Fruit fly (Drosophila melanogaster) whole organism, embryonic: ENCODE data around the gene ppk24.

Experiments
- Blimp-1 ChIP-seq: fragments of 200-800 bp; sonication (Bioruptor generic); optimal IDR thresholded peaks from 3 replicates; lab custom pipeline; 2018; ENCODE audit warnings: missing biosample characterization, missing genetic modification characterization, mild to moderate bottlenecking, moderate library complexity, missing genetic modification reagents
- CG10147 ChIP-seq: fragments of 200-800 bp; sonication (Bioruptor generic); optimal IDR thresholded peaks from 2 replicates; lab custom pipeline; 2019; ENCODE audit warnings: missing biosample characterization, mild to moderate bottlenecking, missing genetic modification characterization, moderate library complexity
- CG10565 ChIP-seq: fragments of 200-800 bp; sonication (Bioruptor generic); optimal IDR thresholded peaks from 3 replicates; lab custom pipeline; 2016; ENCODE audit warnings: missing biosample characterization, mild to moderate bottlenecking, missing genetic modification characterization
- CG10979 ChIP-seq: fragments of 200-800 bp; sonication (Bioruptor generic); optimal IDR thresholded peaks from 2 replicates; lab custom pipeline; 2018; ENCODE audit warnings: missing biosample characterization, mild to moderate bottlenecking, missing genetic modification characterization, moderate library complexity
- CG11695 ChIP-seq: fragments of 200-800 bp; sonication (Bioruptor generic); IDR thresholded peaks from 3 replicates; pipeline ENCODE4 v1.3.6; 2022; ENCODE audit warnings: missing biosample characterization, missing genetic modification characterization
- CG13775 ChIP-seq: fragments of 200-800 bp; sonication (Bioruptor generic); optimal IDR thresholded peaks from 3 replicates; lab custom pipeline; 2017; ENCODE audit warnings: missing biosample characterization, mild to moderate bottlenecking, missing genetic modification characterization
- CG15011 ChIP-seq: fragments of 200-800 bp; sonication (Bioruptor generic); optimal IDR thresholded peaks from 3 replicates; lab custom pipeline; 2018; ENCODE audit warnings: missing biosample characterization, mild to moderate bottlenecking, missing genetic modification characterization
- CG16863 ChIP-seq: fragments of 200-800 bp; sonication (Bioruptor generic); optimal IDR thresholded peaks from 3 replicates; lab custom pipeline; 2016; ENCODE audit warnings: missing biosample characterization, missing genetic modification characterization
- CG17385 ChIP-seq: fragments of 200-800 bp; sonication (Bioruptor generic); optimal IDR thresholded peaks from 3 replicates; lab custom pipeline; 2018; ENCODE audit warnings: missing biosample characterization, mild to moderate bottlenecking, missing genetic modification characterization
- CG2120 ChIP-seq: fragments of 200-800 bp; sonication (Bioruptor generic); optimal IDR thresholded peaks from 3 replicates; lab custom pipeline; 2016; ENCODE audit warnings: missing biosample characterization, missing genetic modification characterization
- CG30403 ChIP-seq: fragments of 200-800 bp; sonication (Bioruptor generic); optimal IDR thresholded peaks from 3 replicates; lab custom pipeline; 2016; ENCODE audit warnings: missing biosample characterization, missing genetic modification characterization
- CG31224 ChIP-seq: fragments of 200-800 bp; sonication (Bioruptor generic); IDR thresholded peaks from 2 replicates; pipeline ENCODE4 v1.3.6; 2022; ENCODE audit warnings: missing biosample characterization, missing genetic modification characterization
- CG33213 ChIP-seq: fragments of 200-800 bp; sonication (Bioruptor generic); optimal IDR thresholded peaks from 3 replicates; lab custom pipeline; 2016; ENCODE audit warnings: missing biosample characterization, missing genetic modification characterization
- CG3838 ChIP-seq: fragments of 200-800 bp; sonication (Bioruptor generic); optimal IDR thresholded peaks from 3 replicates; lab custom pipeline; 2016; ENCODE audit warnings: missing biosample characterization, missing genetic modification characterization
- CG4707 ChIP-seq: fragments of 200-800 bp; sonication (Bioruptor generic); optimal IDR thresholded peaks from 2 replicates; lab custom pipeline; 2018; ENCODE audit warnings: missing biosample characterization, mild to moderate bottlenecking, missing genetic modification characterization, moderate library complexity
- CG8089 ChIP-seq: fragments of 200-800 bp; sonication (Bioruptor generic); optimal IDR thresholded peaks from 3 replicates; lab custom pipeline; 2016; ENCODE audit warnings: missing biosample characterization, missing genetic modification characterization
- CG8924 ChIP-seq: fragments of 200-800 bp; optimal IDR thresholded peaks from 3 replicates; lab custom pipeline; 2019; ENCODE audit warnings: missing biosample characterization, mild to moderate bottlenecking, missing genetic modification characterization, moderate library complexity
- Camta ChIP-seq: fragments of 200-800 bp; sonication (Bioruptor generic); optimal IDR thresholded peaks from 2 replicates; lab custom pipeline; 2016; ENCODE audit warnings: missing biosample characterization, missing genetic modification characterization
- Fer1 ChIP-seq: fragments of 200-800 bp; sonication (Bioruptor generic); optimal IDR thresholded peaks from 2 replicates; lab custom pipeline; 2017; ENCODE audit warnings: missing biosample characterization, mild to moderate bottlenecking, missing genetic modification characterization
- GATAe ChIP-seq: fragments of 200-800 bp; sonication (Bioruptor generic); conservative IDR thresholded peaks from 2 replicates; pipeline ENCODE4 v1.3.6; 2022; ENCODE audit warnings: missing biosample characterization, missing genetic modification characterization
- HHEX ChIP-seq: fragments of 200-800 bp; sonication (Bioruptor generic); optimal IDR thresholded peaks from 3 replicates; lab custom pipeline; 2017; ENCODE audit warnings: missing biosample characterization, mild to moderate bottlenecking, missing genetic modification characterization, missing genetic modification reagents
- Hr3 ChIP-seq: fragments of 200-800 bp; sonication (Bioruptor generic); optimal IDR thresholded peaks from 3 replicates; lab custom pipeline; 2016; ENCODE audit warnings: missing biosample characterization, missing genetic modification characterization
- Lpt ChIP-seq: fragments of >200 bp; optimal IDR thresholded peaks from 2 replicates; lab custom pipeline; 2018; ENCODE audit warnings: missing biosample characterization, missing genetic modification characterization
- Meics ChIP-seq: fragments of 200-800 bp; sonication (Bioruptor generic); optimal IDR thresholded peaks from 2 replicates; lab custom pipeline; 2017; ENCODE audit warnings: missing biosample characterization, mild to moderate bottlenecking, missing genetic modification characterization
- Neu2 ChIP-seq: fragments of 200-800 bp; sonication (Bioruptor generic); optimal IDR thresholded peaks from 3 replicates; lab custom pipeline; 2016; ENCODE audit warnings: missing biosample characterization, missing genetic modification characterization, borderline replicate concordance
- Stat92E ChIP-seq, 3 experiments: fragments of >200 bp in 2 of 3; fragments of 200-800 bp in 1 of 3; sonication (Bioruptor generic) in 1 of 3; optimal IDR thresholded peaks; 2 replicates each; lab custom pipeline; 2017 to 2019; ENCODE audit warnings: missing biosample characterization in 3 of 3, missing genetic modification characterization in 3 of 3, mild to moderate bottlenecking in 1 of 3, moderate library complexity in 1 of 3
- Tbp ChIP-seq: fragments of >200 bp; optimal IDR thresholded peaks from 2 replicates; lab custom pipeline; 2018; ENCODE audit warnings: missing biosample characterization, missing genetic modification characterization
- YL-1 ChIP-seq: fragments of 200-800 bp; sonication (Bioruptor generic); optimal IDR thresholded peaks from 3 replicates; lab custom pipeline; 2017; ENCODE audit warnings: missing biosample characterization, mild to moderate bottlenecking, missing genetic modification characterization
- bbx ChIP-seq: fragments of 200-800 bp; sonication (Bioruptor generic); IDR thresholded peaks from 2 replicates; pipeline ENCODE4 v1.3.6; 2022; ENCODE audit warnings: missing biosample characterization, missing genetic modification characterization; ENCODE audit not compliant: partially characterized antibody
- bsh ChIP-seq, 2 experiments: fragments of 200-800 bp; sonication (Bioruptor generic); optimal IDR thresholded peaks; 2 replicates each; lab custom pipeline; 2017 to 2018; ENCODE audit warnings: mild to moderate bottlenecking in 2 of 2, missing biosample characterization in 2 of 2, missing genetic modification characterization in 2 of 2, moderate library complexity in 1 of 2
- dati ChIP-seq: fragments of 200-800 bp; sonication (Bioruptor generic); IDR thresholded peaks from 2 replicates; pipeline ENCODE4 v1.3.6; 2022; ENCODE audit warnings: missing biosample characterization, missing genetic modification characterization
- dmrt11E ChIP-seq: fragments of 200-800 bp; sonication (Bioruptor generic); optimal IDR thresholded peaks from 3 replicates; lab custom pipeline; 2018; ENCODE audit warnings: missing biosample characterization, mild to moderate bottlenecking, missing genetic modification characterization, moderate library complexity
- emc ChIP-seq: fragments of 200-800 bp; sonication (Bioruptor generic); optimal IDR thresholded peaks from 2 replicates; lab custom pipeline; 2016; ENCODE audit warnings: missing biosample characterization, missing genetic modification characterization
- fd102C ChIP-seq: fragments of 200-800 bp; sonication (Bioruptor generic); optimal IDR thresholded peaks from 2 replicates; lab custom pipeline; 2018; ENCODE audit warnings: missing biosample characterization, mild to moderate bottlenecking, missing genetic modification characterization, moderate library complexity
- ham ChIP-seq: fragments of 200-800 bp; sonication (Bioruptor generic); IDR thresholded peaks from 2 replicates; pipeline ENCODE4 v1.3.6; 2022; ENCODE audit warnings: missing biosample characterization, missing genetic modification characterization
- hth ChIP-seq: fragments of >200 bp; optimal IDR thresholded peaks from 2 replicates; lab custom pipeline; 2017; ENCODE audit warnings: inconsistent platforms
- lmd ChIP-seq: fragments of 200-800 bp; sonication (Bioruptor generic); IDR thresholded peaks from 2 replicates; pipeline ENCODE4 v1.3.6; 2022; ENCODE audit warnings: missing biosample characterization, missing genetic modification characterization
- mam ChIP-seq: fragments of 200-800 bp; sonication (Bioruptor generic); optimal IDR thresholded peaks from 3 replicates; lab custom pipeline; 2016; ENCODE audit warnings: missing biosample characterization, missing genetic modification characterization
- nmo ChIP-seq: fragments of 200-800 bp; sonication (Bioruptor generic); optimal IDR thresholded peaks from 2 replicates; lab custom pipeline; 2018; ENCODE audit warnings: missing biosample characterization, mild to moderate bottlenecking, missing genetic modification characterization, moderate library complexity
- oc ChIP-seq: fragments of 200-800 bp; sonication (Bioruptor generic); optimal IDR thresholded peaks from 2 replicates; lab custom pipeline; 2018; ENCODE audit warnings: missing biosample characterization, mild to moderate bottlenecking, missing genetic modification characterization, moderate library complexity
- onecut ChIP-seq: fragments of 200-800 bp; sonication (Bioruptor generic); IDR thresholded peaks from 2 replicates; pipeline ENCODE4 v1.3.6; 2022; ENCODE audit warnings: missing biosample characterization, missing genetic modification characterization
- p53 ChIP-seq: fragments of 200-800 bp; sonication (Bioruptor generic); optimal IDR thresholded peaks from 2 replicates; lab custom pipeline; 2016; ENCODE audit warnings: missing biosample characterization, missing genetic modification characterization
- pzg ChIP-seq: fragments of 200-800 bp; sonication (Bioruptor generic); optimal IDR thresholded peaks from 3 replicates; lab custom pipeline; 2018; ENCODE audit warnings: missing biosample characterization, mild to moderate bottlenecking, missing genetic modification characterization, moderate library complexity
- rib ChIP-seq: fragments of 200-800 bp; sonication (Bioruptor generic); IDR thresholded peaks from 2 replicates; pipeline ENCODE4 v1.3.6; 2022; ENCODE audit warnings: missing biosample characterization, missing genetic modification characterization
- run ChIP-seq: fragments of 200-800 bp; sonication (Bioruptor generic); optimal IDR thresholded peaks from 3 replicates; lab custom pipeline; 2018; ENCODE audit warnings: missing biosample characterization, mild to moderate bottlenecking, missing genetic modification characterization
- sisA ChIP-seq: fragments of 200-800 bp; sonication (Bioruptor generic); IDR thresholded peaks from 2 replicates; pipeline ENCODE4 v1.3.6; 2022; ENCODE audit warnings: missing biosample characterization, missing genetic modification characterization
- stc ChIP-seq: fragments of 200-800 bp; sonication (Bioruptor generic); IDR thresholded peaks from 2 replicates; pipeline ENCODE4 v1.3.6; 2022; ENCODE audit warnings: missing biosample characterization, missing genetic modification characterization
- tin ChIP-seq: fragments of 200-800 bp; sonication (Bioruptor generic); optimal IDR thresholded peaks from 3 replicates; lab custom pipeline; 2016; ENCODE audit warnings: missing biosample characterization, missing genetic modification characterization
- tup ChIP-seq: fragments of 200-800 bp; sonication (Bioruptor generic); optimal IDR thresholded peaks from 2 replicates; lab custom pipeline; 2016; ENCODE audit warnings: missing biosample characterization, mild to moderate bottlenecking, missing genetic modification characterization, moderate library complexity
- unc-4 ChIP-seq: fragments of 200-800 bp; sonication (Bioruptor generic); IDR thresholded peaks from 2 replicates; pipeline ENCODE4 v1.3.6; 2022; ENCODE audit warnings: missing biosample characterization, missing genetic modification characterization; ENCODE audit not compliant: partially characterized antibody

Gene ppk24

DNA sequence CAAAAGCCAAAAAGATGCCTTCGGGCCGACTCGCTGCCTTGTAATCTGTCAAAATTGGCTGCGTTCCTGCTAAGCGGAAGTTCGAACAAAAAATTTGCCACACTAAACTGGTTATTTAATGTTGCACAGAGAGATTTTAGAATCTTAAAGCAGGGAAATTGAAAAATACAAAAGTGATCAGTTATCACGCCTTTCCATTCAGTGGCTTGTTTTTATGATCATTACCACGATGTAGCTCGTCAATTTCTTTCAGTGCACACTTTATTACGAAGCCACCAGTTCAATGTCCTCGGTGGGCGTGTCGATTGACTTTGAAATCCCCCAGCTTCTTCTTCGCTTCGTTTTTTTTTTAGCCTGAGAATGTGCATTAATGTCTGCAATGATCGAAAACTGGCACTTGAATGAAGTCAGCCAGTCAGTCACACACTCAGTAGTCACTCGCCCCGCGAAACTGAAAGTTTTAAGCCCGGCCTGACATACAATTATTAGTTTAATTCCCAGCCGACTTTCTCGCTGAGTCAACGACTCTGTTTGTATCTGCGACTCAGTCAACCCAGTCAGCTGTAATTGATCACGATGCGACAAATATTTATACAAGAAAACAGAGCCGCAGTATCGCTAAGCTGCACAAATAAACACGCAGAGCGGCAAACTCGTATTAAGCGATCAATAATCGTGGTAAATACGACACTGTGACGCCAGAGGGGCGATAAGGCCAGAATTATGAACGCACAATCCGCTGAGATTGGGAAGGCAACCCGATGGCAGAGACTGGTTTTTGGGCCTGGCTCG lies 43.5 kb downstream of the ppk24 start (continued):
- TF ChIP-seq stc (GFP tag; lab: Robert Waterston, UW) (no peak), emc (GFP tag; lab: Kevin White, UChicago) (no peak), tin (peak; percentile 15), CG30403 (GFP tag; lab: Kevin White, UChicago) (no peak), HHEX (GFP tag; lab: Kevin White, UChicago) (no peak), CG10979 (tag; lab: Kevin White, UChicago) (no peak), Fer1 (GFP tag; lab: Kevin White, UChicago) (no peak), YL-1 (GFP tag; lab: Kevin White, UChicago) (peak; percentile 14), fd102C (GFP tag; lab: Kevin White, UChicago) (no peak), Hr3 (no peak), CG33213 (GFP tag; lab: Kevin White, UChicago) (peak; percentile 17), CG17385 (GFP tag; lab: Kevin White, UChicago) (no peak), Lpt (GFP tag; lab: Kevin White, UChicago) (no peak), CG10147 (no peak), dati (GFP tag; lab: Robert Waterston, UW) (no peak), Blimp-1 (GFP tag; lab: Kevin White, UChicago) (peak; percentile 77), lmd (GFP tag; lab: Robert Waterston, UW) (no peak), CG15011 (GFP tag; lab: Kevin White, UChicago) (peak; percentile 28), CG16863 (GFP tag; lab: Kevin White, UChicago) (no peak), CG8089 (peak; percentile 28), rib (GFP tag; lab: Robert Waterston, UW) (no peak), dmrt11E (tag; lab: Kevin White, UChicago) (peak; percentile 74), oc (tag; lab: Kevin White, UChicago) (peak; percentile 89), run (no peak), CG31224 (no peak), nmo (GFP tag; lab: Kevin White, UChicago) (no peak), Stat92E (GFP tag; optimal IDR thresholded peaks at IDR 0.05; lab: Kevin White, UChicago) (no peak), CG11695 (GFP tag; lab: Robert Waterston, UW) (no peak), sisA (no peak), unc-4 (GFP tag; lab: Robert Waterston, UW) (no peak), Tbp (no peak), GATAe (GFP tag; lab: Robert Waterston, UW) (no peak), hth (lab: Kevin White, UChicago) (no peak), CG2120 (GFP tag; lab: Kevin White, UChicago) (no peak), bbx (no peak), CG4707 (GFP tag; lab: Kevin White, UChicago) (peak; percentile 55), p53 (GFP tag; lab: Kevin White, UChicago) (no peak), pzg (no peak), CG10565 (GFP tag; lab: Kevin White, UChicago) (no peak), ham (GFP tag; lab: Robert Waterston, UW) (no peak), Meics (GFP tag; lab: Kevin White, UChicago) (no peak), CG8924 (peak; percentile 21), onecut (peak; percentile 80), bsh (GFP tag; optimal IDR thresholded peaks at IDR 0.05; lab: Kevin White, UChicago) (peak in 1 of 2 experiments; percentile 72), CG13775 (no peak), tup (GFP tag; lab: Kevin White, UChicago) (no peak), Neu2 (no peak), CG3838 (GFP tag; lab: Kevin White, UChicago) (no peak), mam (GFP tag; lab: Kevin White, UChicago) (no peak), Camta (peak; percentile 2)
